In the genomic region with DNA sequence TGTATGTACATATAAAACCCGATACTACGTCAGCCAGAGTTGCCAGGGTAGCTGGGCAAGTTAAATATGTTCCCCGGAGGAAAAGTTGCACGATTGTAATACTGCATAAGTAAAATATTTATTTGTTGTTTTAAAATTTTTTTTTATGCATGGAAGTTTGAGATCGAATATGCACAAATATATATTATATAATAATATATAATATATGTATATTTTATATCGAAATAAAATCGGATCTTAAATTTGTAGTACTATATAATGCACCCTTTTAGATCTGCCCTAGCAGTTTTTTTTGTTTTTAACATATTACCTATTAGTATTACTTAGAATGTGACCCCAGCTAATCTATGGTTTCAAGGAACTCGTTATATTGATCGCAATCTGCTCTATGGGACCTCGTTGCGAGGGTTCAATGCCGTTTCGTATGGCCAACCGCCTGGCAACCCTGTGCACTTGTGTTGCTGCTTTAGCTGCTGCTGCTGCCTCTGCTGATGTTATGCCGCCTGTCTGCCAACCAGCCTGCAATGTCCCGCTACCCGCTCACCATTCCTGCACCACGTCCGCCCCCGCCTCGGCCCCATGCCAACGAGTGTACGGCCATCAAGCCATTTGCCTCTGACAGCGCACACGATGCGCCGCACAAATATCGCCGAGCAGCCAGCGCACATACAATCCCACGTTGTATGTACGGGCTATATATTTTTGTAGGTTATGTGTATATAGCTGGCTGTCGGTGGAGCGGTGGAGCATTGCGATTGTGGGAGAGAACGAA, we compare ENCODE assay signal across 5 fruit fly cellular contexts.
TF ChIP-seq lines count a peak whose summit lies in the region.

No protein-coding gene starts in this region.

TF ChIP-seq in whole organism, adult, 20 proteins besides CTCF, POLR2A, EP300 and RAD21 (continued from another document):
- TF ChIP-seq cic (GFP tag; optimal IDR thresholded peaks at IDR 0.05; lab: Kevin White, UChicago) (peak; percentile 89), CG7045 (GFP tag; optimal IDR thresholded peaks at IDR 0.05; lab: Kevin White, UChicago) (peak; percentile 96), CG14711 (tag; optimal IDR thresholded peaks at IDR 0.05; lab: Kevin White, UChicago) (peak; percentile 87), Mnt (GFP tag; optimal IDR thresholded peaks at IDR 0.05; lab: Kevin White, UChicago) (peak; percentile 88)

TF ChIP-seq in whole organism, embryonic, 481 proteins besides CTCF, POLR2A, EP300 and RAD21 (continued from another document and continues in another):
- TF ChIP-seq CG4424 (GFP tag; optimal IDR thresholded peaks at IDR 0.05; lab: Kevin White, UChicago) (peak; percentile 88), CG9876 (GFP tag; optimal IDR thresholded peaks at IDR 0.05; lab: Kevin White, UChicago) (no peak), crol (GFP tag; IDR thresholded peaks at IDR 0.05; lab: Robert Waterston, UW) (no peak), CG14050 (GFP tag; IDR thresholded peaks at IDR 0.05; lab: Robert Waterston, UW) (no peak), cwo (GFP tag; optimal IDR thresholded peaks at IDR 0.05; lab: Kevin White, UChicago) (peak; percentile 50), CG8290 (GFP tag; optimal IDR thresholded peaks at IDR 0.05; lab: Kevin White, UChicago) (peak; percentile 57), CG8290 (tag; optimal IDR thresholded peaks at IDR 0.05; lab: Kevin White, UChicago) (peak; percentile 13 to 98), CG12299 (tag; optimal IDR thresholded peaks at IDR 0.05; lab: Kevin White, UChicago) (peak; percentile 64), Six4 (GFP tag; optimal IDR thresholded peaks at IDR 0.05; lab: Kevin White, UChicago) (peak; percentile 80), amos (GFP tag; IDR thresholded peaks at IDR 0.05; lab: Robert Waterston, UW; ENCODE audit: partially characterized antibody) (no peak), Deaf1 (tag; optimal IDR thresholded peaks at IDR 0.05; lab: Kevin White, UChicago) (peak; percentile 96), CG4404 (GFP tag; IDR thresholded peaks at IDR 0.05; lab: Robert Waterston, UW) (no peak), CG34224 (GFP tag; IDR thresholded peaks at IDR 0.05; lab: Robert Waterston, UW; ENCODE audit: partially characterized antibody) (no peak), zen2 (GFP tag; IDR thresholded peaks at IDR 0.05; lab: Robert Waterston, UW; ENCODE audit: partially characterized antibody) (no peak), CG3847 (GFP tag; IDR thresholded peaks at IDR 0.05; lab: Robert Waterston, UW) (no peak), CG15601 (tag; optimal IDR thresholded peaks at IDR 0.05; lab: Kevin White, UChicago) (peak; percentile 88), trh (GFP tag; optimal IDR thresholded peaks at IDR 0.05; lab: Kevin White, UChicago) (peak; percentile 48), pb (GFP tag; optimal IDR thresholded peaks at IDR 0.05; lab: Kevin White, UChicago) (no peak), CG2875 (GFP tag; optimal IDR thresholded peaks at IDR 0.05; lab: Kevin White, UChicago) (peak; percentile 90), CG6854 (GFP tag; optimal IDR thresholded peaks at IDR 0.05; lab: Kevin White, UChicago) (peak; percentile 93), CG11723 (GFP tag; optimal IDR thresholded peaks at IDR 0.05; lab: Kevin White, UChicago) (peak; percentile 89), chm (GFP tag; IDR thresholded peaks at IDR 0.05; lab: Robert Waterston, UW) (no peak), salm (tag; optimal IDR thresholded peaks at IDR 0.05; lab: Kevin White, UChicago) (peak; percentile 66), Hr78 (GFP tag; optimal IDR thresholded peaks at IDR 0.05; lab: Kevin White, UChicago) (peak in 1 of 2 experiments; percentile 94), CG10543 (GFP tag; optimal IDR thresholded peaks at IDR 0.05; lab: Kevin White, UChicago) (no peak), Fer1 (GFP tag; optimal IDR thresholded peaks at IDR 0.05; lab: Kevin White, UChicago) (peak; percentile 79), gem (tag; optimal IDR thresholded peaks at IDR 0.05; lab: Kevin White, UChicago) (peak; percentile 97), gsb (GFP tag; IDR thresholded peaks at IDR 0.05; lab: Robert Waterston, UW) (no peak), CG1603 (tag; optimal IDR thresholded peaks at IDR 0.05; lab: Kevin White, UChicago) (peak; percentile 69)

TF ChIP-seq in whole organism, prepupa, 60 proteins besides CTCF, POLR2A, EP300 and RAD21 (continued from another document and continues in another):
- TF ChIP-seq CG11762 (GFP tag; optimal IDR thresholded peaks at IDR 0.05; lab: Kevin White, UChicago; ENCODE audit: insufficient read depth) (peak; percentile 77), CG11902 (GFP tag; optimal IDR thresholded peaks at IDR 0.05; lab: Kevin White, UChicago) (peak; percentile 79), topi (GFP tag; optimal IDR thresholded peaks at IDR 0.05; lab: Kevin White, UChicago) (peak; percentile 66), CG7368 (GFP tag; optimal IDR thresholded peaks at IDR 0.05; lab: Kevin White, UChicago) (no peak), Sox14 (GFP tag; optimal IDR thresholded peaks at IDR 0.05; lab: Kevin White, UChicago) (peak; percentile 47), CG8319 (GFP tag; optimal IDR thresholded peaks at IDR 0.05; lab: Kevin White, UChicago) (peak; percentile 76), Ets96B (tag; optimal IDR thresholded peaks at IDR 0.05; lab: Kevin White, UChicago) (peak; percentile 90), fkh (GFP tag; optimal IDR thresholded peaks at IDR 0.05; lab: Kevin White, UChicago) (peak; percentile 12), Blimp-1 (GFP tag; optimal IDR thresholded peaks at IDR 0.05; lab: Kevin White, UChicago) (peak; percentile 87), CG4318 (GFP tag; optimal IDR thresholded peaks at IDR 0.05; lab: Kevin White, UChicago) (peak; percentile 95), pdm3 (GFP tag; optimal IDR thresholded peaks at IDR 0.05; lab: Kevin White, UChicago) (peak; percentile 62), Hr39 (GFP tag; optimal IDR thresholded peaks at IDR 0.05; lab: Kevin White, UChicago) (peak; percentile 77), vri (GFP tag; optimal IDR thresholded peaks at IDR 0.05; lab: Kevin White, UChicago) (peak; percentile 74), CG10669 (GFP tag; optimal IDR thresholded peaks at IDR 0.05; lab: Kevin White, UChicago) (peak; percentile 82), salr (GFP tag; optimal IDR thresholded peaks at IDR 0.05; lab: Kevin White, UChicago) (peak; percentile 41 to 83), CG15336 (GFP tag; IDR thresholded peaks at IDR 0.05; lab: Robert Waterston, UW) (no peak), OdsH (GFP tag; optimal IDR thresholded peaks at IDR 0.05; lab: Kevin White, UChicago) (peak; percentile 85), Sox15 (GFP tag; optimal IDR thresholded peaks at IDR 0.05; lab: Kevin White, UChicago) (peak; percentile 85), CG6854 (GFP tag; optimal IDR thresholded peaks at IDR 0.05; lab: Kevin White, UChicago) (no peak), dsx (GFP tag; optimal IDR thresholded peaks at IDR 0.05; lab: Kevin White, UChicago; ENCODE audit: poor library complexity, severe bottlenecking) (peak; percentile 14), spab (GFP tag; optimal IDR thresholded peaks at IDR 0.05; lab: Kevin White, UChicago) (peak; percentile 91), acj6 (GFP tag; optimal IDR thresholded peaks at IDR 0.05; lab: Kevin White, UChicago) (peak; percentile 87), CG6792 (GFP tag; optimal IDR thresholded peaks at IDR 0.05; lab: Kevin White, UChicago) (peak; percentile 67), CG6808 (GFP tag; optimal IDR thresholded peaks at IDR 0.05; lab: Kevin White, UChicago) (peak; percentile 93), cyc (GFP tag; optimal IDR thresholded peaks at IDR 0.05; lab: Kevin White, UChicago) (peak; percentile 64), CG3032 (tag; optimal IDR thresholded peaks at IDR 0.05; lab: Kevin White, UChicago) (peak; percentile 94), CG6276 (GFP tag; optimal IDR thresholded peaks at IDR 0.05; lab: Kevin White, UChicago) (peak; percentile 93), Hr38 (GFP tag; optimal IDR thresholded peaks at IDR 0.05; lab: Kevin White, UChicago) (no peak), Ets21C (GFP tag; optimal IDR thresholded peaks at IDR 0.05; lab: Kevin White, UChicago) (peak; percentile 33), Smox (GFP tag; optimal IDR thresholded peaks at IDR 0.05; lab: Kevin White, UChicago) (peak; percentile 24)

TF ChIP-seq in whole organism, pupa, 21 proteins besides CTCF, POLR2A, EP300 and RAD21 (continued from another document):
- no peak for TF ChIP-seq Ets98B (GFP tag; IDR thresholded peaks at IDR 0.05; lab: Robert Waterston, UW)
- TF ChIP-seq D1 (tag; optimal IDR thresholded peaks at IDR 0.05; lab: Kevin White, UChicago) = peak; percentile 93

TF ChIP-seq in whole organism, wandering third instar larva, 38 proteins besides CTCF, POLR2A, EP300 and RAD21 (continued from another document):
- TF ChIP-seq Rel (GFP tag; optimal IDR thresholded peaks at IDR 0.05; lab: Kevin White, UChicago) = no peak
- peak; percentile 64 for TF ChIP-seq Rel (tag; optimal IDR thresholded peaks at IDR 0.05; lab: Kevin White, UChicago)
- TF ChIP-seq psq (GFP tag; optimal IDR thresholded peaks at IDR 0.05; lab: Kevin White, UChicago) = peak; percentile 65
- TF ChIP-seq foxo (GFP tag; optimal IDR thresholded peaks at IDR 0.05; lab: Kevin White, UChicago) = peak; percentile 72 to 77
- no peak for TF ChIP-seq N (GFP tag; optimal IDR thresholded peaks at IDR 0.05; lab: Kevin White, UChicago)
- TF ChIP-seq woc (GFP tag; optimal IDR thresholded peaks at IDR 0.05; lab: Kevin White, UChicago) = peak; percentile 31
- peak; percentile 79 for TF ChIP-seq sv (GFP tag; optimal IDR thresholded peaks at IDR 0.05; lab: Kevin White, UChicago)
- no peak for TF ChIP-seq Myc (optimal IDR thresholded peaks at IDR 0.05; lab: Kevin White, UChicago)
- TF ChIP-seq CrebA (GFP tag; optimal IDR thresholded peaks at IDR 0.05; lab: Kevin White, UChicago; ENCODE audit: borderline replicate concordance) = peak; percentile 93
- TF ChIP-seq Sp1 (GFP tag; optimal IDR thresholded peaks at IDR 0.05; lab: Kevin White, UChicago) = peak; percentile 97
- no peak for TF ChIP-seq pan (optimal IDR thresholded peaks at IDR 0.05; lab: Kevin White, UChicago)
- TF ChIP-seq Hr83 (GFP tag; optimal IDR thresholded peaks at IDR 0.05; lab: Kevin White, UChicago; ENCODE audit: poor library complexity, severe bottlenecking) = peak; percentile 97
TF ChIP-seq in whole organism, wandering third instar larva: peak in this region for 22.
